Worm (Caenorhabditis elegans): Measurements from ENCODE around the gene T19D12.4.

DNA sequence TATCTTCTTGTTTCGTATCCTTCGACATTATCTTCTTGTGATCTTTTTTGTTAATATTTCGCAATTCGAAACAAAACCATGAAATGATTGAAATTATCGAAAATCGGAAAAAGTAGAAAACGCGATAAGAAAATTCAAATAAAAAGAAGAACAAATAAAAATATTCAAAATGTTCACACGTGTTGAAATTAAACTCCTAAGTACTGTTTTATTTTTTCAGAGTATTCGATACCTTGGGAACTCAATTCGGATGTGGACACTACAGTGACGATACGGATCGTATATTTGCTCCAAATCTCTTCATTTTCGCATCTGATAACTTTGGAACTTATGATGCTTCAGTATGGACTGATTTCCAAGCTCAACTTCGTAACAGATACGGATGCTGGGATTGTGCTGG lies 5.2 kb downstream of the T19D12.4 start, which contains the start of gene T19D12.5:
- no peak for TF ChIP-seq pha-4 (tag; optimal IDR thresholded peaks at IDR 0.05)
- TF ChIP-seq sptf-1 (tag; optimal IDR thresholded peaks at IDR 0.05) = no peak
